Fruit fly (Drosophila melanogaster) whole organism, wandering third instar larva: ENCODE data around the gene Gr9a.

Experiments
- Abd-B ChIP-seq: fragments of >200 bp; optimal IDR thresholded peaks from 2 replicates; lab custom pipeline; 2017; ENCODE audit warnings: missing biosample characterization, missing genetic modification characterization
- CG9705 ChIP-seq: fragments of 200-800 bp; sonication (Bioruptor generic); optimal IDR thresholded peaks from 2 replicates; lab custom pipeline; 2018; ENCODE audit warnings: missing biosample characterization, mild to moderate bottlenecking, missing genetic modification characterization
- Mio ChIP-seq: sonication (Bioruptor generic); optimal IDR thresholded peaks from 2 replicates; lab custom pipeline; 2016; ENCODE audit warnings: missing biosample characterization, missing genetic modification characterization
- OdsH ChIP-seq: fragments of 200-800 bp; sonication (Bioruptor generic); optimal IDR thresholded peaks from 2 replicates; lab custom pipeline; 2016; ENCODE audit warnings: missing biosample characterization, mild to moderate bottlenecking, missing genetic modification characterization
- ey ChIP-seq: fragments of 200-800 bp; sonication (Bioruptor generic); optimal IDR thresholded peaks from 2 replicates; lab custom pipeline; 2016; ENCODE audit warnings: missing biosample characterization, missing genetic modification characterization
- fru ChIP-seq: fragments of 200-800 bp; sonication (Bioruptor generic); optimal IDR thresholded peaks from 3 replicates; lab custom pipeline; 2016; ENCODE audit warnings: missing biosample characterization, mild to moderate bottlenecking, missing genetic modification characterization
- lola ChIP-seq: fragments of >200 bp; optimal IDR thresholded peaks from 2 replicates; lab custom pipeline; 2017; ENCODE audit warnings: missing biosample characterization, missing genetic modification characterization
- sage ChIP-seq: fragments of 200-800 bp; sonication (Bioruptor generic); optimal IDR thresholded peaks from 2 replicates; lab custom pipeline; 2016; ENCODE audit warnings: missing biosample characterization, mild to moderate bottlenecking, missing genetic modification characterization
- usp ChIP-seq: fragments of >200 bp; optimal IDR thresholded peaks from 2 replicates; lab custom pipeline; 2017; ENCODE audit warnings: missing biosample characterization, missing genetic modification characterization

DNA sequence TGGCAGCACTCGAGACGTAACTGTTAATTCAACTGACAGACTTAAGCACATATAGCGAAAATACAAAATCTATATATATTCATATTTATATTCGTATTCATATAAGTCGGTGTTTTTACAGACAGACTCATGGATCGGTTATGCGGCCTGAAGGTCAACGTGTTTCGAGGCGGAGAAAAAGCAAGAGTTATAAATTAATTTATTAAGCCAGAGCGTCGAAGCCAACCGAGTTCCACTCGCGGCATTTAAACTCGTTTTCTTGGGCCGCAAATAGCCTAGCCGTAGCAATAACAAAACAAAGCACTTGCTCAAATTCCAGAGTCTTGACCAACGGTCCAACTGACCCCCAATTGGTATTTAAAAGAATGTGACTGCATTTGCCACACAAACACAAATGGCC, 40.6 kb upstream of the Gr9a start:
- TF ChIP-seq Abd-B (no peak), CG9705 (no peak), OdsH (no peak), fru (GFP tag; lab: Kevin White, UChicago) (no peak), sage (GFP tag; lab: Kevin White, UChicago) (no peak), usp (GFP tag; lab: Kevin White, UChicago) (no peak), Mio (GFP tag; lab: Kevin White, UChicago) (no peak), lola (no peak), ey (GFP tag; lab: Kevin White, UChicago) (no peak)
